Comparison of ENCODE assay signal across 1 fruit fly cellular context in genomic region chr3R:13699350-13699749, dm6.
TF ChIP-seq lines count a peak whose summit lies in the region.

No protein-coding gene starts in this region.

TF ChIP-seq in whole organism, embryonic, 481 proteins besides CTCF, POLR2A, EP300 and RAD21 (continued from another document):
- TF ChIP-seq CG14965 (GFP tag; optimal IDR thresholded peaks at IDR 0.05; lab: Kevin White, UChicago; ENCODE audit: borderline replicate concordance), result no peak
- TF ChIP-seq ken (GFP tag; IDR thresholded peaks at IDR 0.05; lab: Robert Waterston, UW), result no peak
- TF ChIP-seq twi (tag; optimal IDR thresholded peaks at IDR 0.05; lab: Kevin White, UChicago), result no peak
- TF ChIP-seq CG4707 (GFP tag; optimal IDR thresholded peaks at IDR 0.05; lab: Kevin White, UChicago), result no peak
- TF ChIP-seq CG3065 (GFP tag; optimal IDR thresholded peaks at IDR 0.05; lab: Kevin White, UChicago), result no peak
